Worm (Caenorhabditis elegans) whole organism, L1 larva: Measurements from ENCODE around the gene ram-2.

ENCODE experiments used
- C16A3.4 ChIP-seq: fragments of 150-350 bp; optimal IDR thresholded peaks from 2 replicates; lab custom pipeline; 2014; ENCODE audit warnings: missing biosample characterization, missing genetic modification characterization
- C34B4.2 ChIP-seq: sonication (generic microtip); optimal IDR thresholded peaks from 2 replicates; lab custom pipeline; 2017; ENCODE audit warnings: mild to moderate bottlenecking, missing genetic modification characterization, missing compliant biosample characterization
- aha-1 ChIP-seq: fragments of 150-350 bp; optimal IDR thresholded peaks from 2 replicates; lab custom pipeline; 2014; ENCODE audit warnings: missing biosample characterization, missing genetic modification characterization
- alr-1 ChIP-seq: fragments of 200-800 bp; sonication (Bioruptor generic); optimal IDR thresholded peaks from 2 replicates; lab custom pipeline; 2018; ENCODE audit warnings: borderline replicate concordance, mild to moderate bottlenecking, missing genetic modification characterization, missing compliant biosample characterization
- ama-1 ChIP-seq: fragments of 150-350 bp; optimal IDR thresholded peaks from 2 replicates; lab custom pipeline; 2014
- ceh-8 ChIP-seq: fragments of 200-800 bp; sonication (Bioruptor generic); optimal IDR thresholded peaks from 2 replicates; lab custom pipeline; 2018; ENCODE audit warnings: mild to moderate bottlenecking, missing genetic modification characterization, moderate library complexity, missing compliant biosample characterization
- ceh-82 ChIP-seq, 3 experiments: fragments of 150-350 bp in 1 of 3; sonication (generic microtip) in 2 of 3; optimal IDR thresholded peaks; 2 replicates each; lab custom pipeline; 2014 to 2017; ENCODE audit warnings: missing biosample characterization in 3 of 3, missing genetic modification characterization in 3 of 3
- ceh-90 ChIP-seq: sonication (generic microtip); optimal IDR thresholded peaks from 2 replicates; lab custom pipeline; 2016; ENCODE audit warnings: missing genetic modification characterization, missing compliant biosample characterization
- dpl-1 ChIP-seq, 3 experiments: fragments of 150-350 bp in 2 of 3; sonication (generic microtip) in 1 of 3; optimal IDR thresholded peaks; 2 replicates each; lab custom pipeline; 2014 to 2017; ENCODE audit warnings: missing biosample characterization in 3 of 3, missing genetic modification characterization in 3 of 3, missing genetic modification reagents in 3 of 3
- egl-13 ChIP-seq: sonication (generic microtip); optimal IDR thresholded peaks from 2 replicates; lab custom pipeline; 2016; ENCODE audit warnings: missing genotype, missing genetic modification reagents, missing genetic modification characterization, missing compliant biosample characterization
- ets-5 ChIP-seq: fragments of 200-800 bp; sonication (Bioruptor generic); IDR thresholded peaks from 2 replicates; pipeline ENCODE4 v1.3.6; 2022; ENCODE audit warnings: missing genetic modification characterization, missing compliant biosample characterization
- fos-1 ChIP-seq: fragments of 150-350 bp; optimal IDR thresholded peaks from 2 replicates; lab custom pipeline; 2014; ENCODE audit warnings: missing biosample characterization, missing genetic modification characterization
- grh-1 ChIP-seq: fragments of 200-800 bp; sonication (Bioruptor generic); IDR thresholded peaks from 2 replicates; pipeline ENCODE4 v1.3.6; 2022; ENCODE audit warnings: missing genetic modification reagents, missing genetic modification characterization, missing compliant biosample characterization
- hpl-2 ChIP-seq: fragments of 150-350 bp; optimal IDR thresholded peaks from 2 replicates; lab custom pipeline; 2014; ENCODE audit warnings: missing biosample characterization, missing genetic modification reagents, missing genetic modification characterization
- irx-1 ChIP-seq: sonication (generic microtip); optimal IDR thresholded peaks from 2 replicates; lab custom pipeline; 2016; ENCODE audit warnings: missing genetic modification characterization, missing compliant biosample characterization
- jun-1 ChIP-seq: fragments of 150-350 bp; optimal IDR thresholded peaks from 2 replicates; lab custom pipeline; 2014; ENCODE audit warnings: missing biosample characterization, missing genetic modification reagents, missing genetic modification characterization
- lin-14 ChIP-seq: fragments of 200-800 bp; sonication (Bioruptor generic); optimal IDR thresholded peaks from 2 replicates; lab custom pipeline; 2018; ENCODE audit warnings: mild to moderate bottlenecking, missing genetic modification characterization, moderate library complexity, missing compliant biosample characterization
- lin-15B ChIP-seq: fragments of 150-350 bp; sonication (generic microtip); optimal IDR thresholded peaks from 3 replicates; lab custom pipeline; 2014; ENCODE audit warnings: missing biosample characterization, missing genetic modification characterization
- lin-39 ChIP-seq: fragments of 150-350 bp; optimal IDR thresholded peaks from 2 replicates; lab custom pipeline; 2014; ENCODE audit warnings: missing biosample characterization, missing genetic modification reagents, missing genetic modification characterization
- mab-9 ChIP-seq: fragments of 200-800 bp; sonication (Bioruptor generic); IDR thresholded peaks from 2 replicates; pipeline ENCODE4 v1.3.6; 2022; ENCODE audit warnings: missing genetic modification reagents, missing genetic modification characterization, missing compliant biosample characterization
- mdl-1 ChIP-seq, 2 experiments: fragments of 150-350 bp; optimal IDR thresholded peaks; 2 replicates each; lab custom pipeline; 2014 to 2017; ENCODE audit warnings: missing biosample characterization in 2 of 2, missing genetic modification characterization in 2 of 2, inconsistent platforms in 1 of 2
- nhr-11 ChIP-seq: fragments of 150-350 bp; optimal IDR thresholded peaks from 2 replicates; lab custom pipeline; 2014; ENCODE audit warnings: missing biosample characterization, missing genetic modification characterization
- nhr-12 ChIP-seq: sonication (generic microtip); optimal IDR thresholded peaks from 2 replicates; lab custom pipeline; 2017; ENCODE audit warnings: missing biosample characterization, missing genetic modification characterization
- nhr-20 ChIP-seq: sonication (generic microtip); optimal IDR thresholded peaks from 2 replicates; lab custom pipeline; 2016; ENCODE audit warnings: mild to moderate bottlenecking, missing genetic modification characterization, missing compliant biosample characterization
- nhr-237 ChIP-seq: fragments of 150-350 bp; optimal IDR thresholded peaks from 2 replicates; lab custom pipeline; 2014; ENCODE audit warnings: missing biosample characterization, missing genetic modification characterization
- nhr-28 ChIP-seq: fragments of 150-350 bp; optimal IDR thresholded peaks from 2 replicates; lab custom pipeline; 2014; ENCODE audit warnings: missing biosample characterization, missing genetic modification characterization
- nhr-47 ChIP-seq: sonication (generic microtip); optimal IDR thresholded peaks from 2 replicates; lab custom pipeline; 2016; ENCODE audit warnings: mild to moderate bottlenecking, missing genetic modification characterization, moderate library complexity, missing compliant biosample characterization
- nhr-71 ChIP-seq: sonication (generic microtip); optimal IDR thresholded peaks from 2 replicates; lab custom pipeline; 2016; ENCODE audit warnings: mild to moderate bottlenecking, missing genetic modification characterization, moderate library complexity, missing compliant biosample characterization
- nhr-76 ChIP-seq: sonication (generic microtip); optimal IDR thresholded peaks from 2 replicates; lab custom pipeline; 2017; ENCODE audit warnings: missing biosample characterization, missing genetic modification characterization
- nhr-84 ChIP-seq: sonication (generic microtip); optimal IDR thresholded peaks from 2 replicates; lab custom pipeline; 2017; ENCODE audit warnings: missing biosample characterization, missing genetic modification characterization
- nhr-85 ChIP-seq: sonication (generic microtip); peaks from one replicate; lab custom pipeline; 2016; ENCODE audit warnings: missing genetic modification characterization, inconsistent platforms, missing compliant biosample characterization
- nhr-90 ChIP-seq: sonication (generic microtip); optimal IDR thresholded peaks from 2 replicates; lab custom pipeline; 2016; ENCODE audit warnings: mild to moderate bottlenecking, missing genetic modification characterization, missing compliant biosample characterization; ENCODE audit not compliant: poor library complexity
- pax-3 ChIP-seq: fragments of 200-800 bp; sonication (Bioruptor generic); optimal IDR thresholded peaks from 2 replicates; lab custom pipeline; 2018; ENCODE audit warnings: mild to moderate bottlenecking, missing genetic modification characterization, moderate library complexity, missing compliant biosample characterization
- pqm-1 ChIP-seq: sonication (generic microtip); optimal IDR thresholded peaks from 3 replicates; lab custom pipeline; 2017; ENCODE audit warnings: missing biosample characterization, missing genetic modification characterization
- rnt-1 ChIP-seq: sonication (generic microtip); optimal IDR thresholded peaks from 2 replicates; lab custom pipeline; 2016; ENCODE audit warnings: mild to moderate bottlenecking, missing genetic modification characterization, moderate library complexity, missing compliant biosample characterization
- snpc-4 ChIP-seq: fragments of 150-350 bp; optimal IDR thresholded peaks from 2 replicates; lab custom pipeline; 2014; ENCODE audit warnings: missing biosample characterization, missing genetic modification characterization
- sox-4 ChIP-seq: sonication (generic microtip); optimal IDR thresholded peaks from 2 replicates; lab custom pipeline; 2016; ENCODE audit warnings: missing genetic modification characterization, missing compliant biosample characterization
- sptf-1 ChIP-seq: fragments of 150-350 bp; optimal IDR thresholded peaks from 2 replicates; lab custom pipeline; 2014; ENCODE audit warnings: missing biosample characterization, missing genetic modification characterization
- sup-37 ChIP-seq: fragments of 200-800 bp; sonication (Bioruptor generic); optimal IDR thresholded peaks from 2 replicates; lab custom pipeline; 2018; ENCODE audit warnings: mild to moderate bottlenecking, missing genetic modification characterization, missing compliant biosample characterization
- tbx-2 ChIP-seq: sonication (generic microtip); optimal IDR thresholded peaks from 2 replicates; lab custom pipeline; 2016; ENCODE audit warnings: missing genetic modification characterization, missing compliant biosample characterization
- unc-130 ChIP-seq: fragments of 150-350 bp; optimal IDR thresholded peaks from 2 replicates; lab custom pipeline; 2017; ENCODE audit warnings: missing biosample characterization, missing genetic modification characterization, inconsistent platforms
- unc-30 ChIP-seq: sonication (generic microtip); optimal IDR thresholded peaks from 2 replicates; lab custom pipeline; 2017; ENCODE audit warnings: missing biosample characterization, missing genetic modification characterization
- unc-98 ChIP-seq: fragments of 200-800 bp; sonication (Bioruptor generic); IDR thresholded peaks from 2 replicates; pipeline ENCODE4 v1.3.6; 2022; ENCODE audit warnings: missing genetic modification characterization, missing compliant biosample characterization
- vab-15 ChIP-seq: sonication (generic microtip); optimal IDR thresholded peaks from 2 replicates; lab custom pipeline; 2017; ENCODE audit warnings: missing genotype, mild to moderate bottlenecking, missing genetic modification characterization, missing compliant biosample characterization
- xbp-1 ChIP-seq: sonication (generic microtip); optimal IDR thresholded peaks from 2 replicates; lab custom pipeline; 2016; ENCODE audit warnings: missing genetic modification characterization, missing compliant biosample characterization
- zag-1 ChIP-seq: fragments of 150-350 bp; optimal IDR thresholded peaks from 2 replicates; lab custom pipeline; 2014; ENCODE audit warnings: missing biosample characterization, missing genetic modification characterization

The ram-2 gene

DNA sequence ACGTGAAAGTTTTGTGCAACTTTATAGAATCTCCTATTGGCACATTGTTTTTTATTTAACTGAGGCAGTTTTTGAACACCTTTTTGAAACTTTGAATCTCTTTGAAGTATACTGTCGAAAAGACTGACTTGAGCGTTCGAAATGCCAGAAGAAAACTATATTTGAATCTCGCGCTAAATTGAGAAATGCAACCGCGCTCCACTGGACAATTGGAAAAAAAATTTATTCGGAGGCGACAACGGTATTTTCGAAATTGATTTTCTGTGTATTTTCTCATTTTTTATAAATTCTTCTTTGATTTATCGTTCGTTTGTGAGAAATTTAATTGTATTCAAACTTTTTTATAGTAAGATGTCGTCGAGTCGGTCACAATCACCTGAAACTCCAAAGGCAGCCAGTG lies 5.3 kb upstream of the ram-2 start, which contains the start of gene let-858 (continued):
- TF ChIP-seq tbx-2 (tag; lab: Kevin White, UChicago) (peak; percentile 59), ama-1 (lab: Kevin White, UChicago) (no peak), nhr-85 (tag; lab: Kevin White, UChicago) (peak; percentile 44), C16A3.4 (tag; lab: Kevin White, UChicago) (peak; percentile 54), jun-1 (tag; lab: Kevin White, UChicago) (peak; percentile 22), C34B4.2 (tag; lab: Kevin White, UChicago) (no peak), mab-9 (no peak), irx-1 (tag; lab: Kevin White, UChicago) (peak; percentile 19), unc-130 (tag; lab: Kevin White, UChicago) (no peak), nhr-20 (peak; percentile 61), sup-37 (GFP tag; lab: Kevin White, UChicago) (no peak), pqm-1 (tag; lab: Kevin White, UChicago) (no peak), nhr-28 (tag; lab: Kevin White, UChicago) (no peak), nhr-47 (tag; lab: Kevin White, UChicago) (peak; percentile 78), unc-30 (tag; lab: Kevin White, UChicago) (no peak), ets-5 (GFP tag; lab: Robert Waterston, UW) (no peak), vab-15 (no peak), lin-15B (peak; percentile 41), sox-4 (tag; lab: Kevin White, UChicago) (no peak), snpc-4 (tag; lab: Kevin White, UChicago) (no peak), nhr-11 (tag; lab: Kevin White, UChicago) (no peak), nhr-76 (tag; lab: Kevin White, UChicago) (no peak), alr-1 (no peak), lin-39 (tag; lab: Kevin White, UChicago) (peak; percentile 9), zag-1 (no peak), egl-13 (tag; lab: Kevin White, UChicago) (no peak), pax-3 (tag; lab: Kevin White, UChicago) (peak; percentile 20), nhr-237 (no peak), hpl-2 (GFP tag; lab: Kevin White, UChicago) (no peak), sptf-1 (tag; lab: Kevin White, UChicago) (no peak), nhr-12 (tag; lab: Kevin White, UChicago) (no peak), aha-1 (tag; lab: Kevin White, UChicago) (no peak), lin-14 (GFP tag; lab: Kevin White, UChicago) (peak; percentile 54), ceh-8 (GFP tag; lab: Kevin White, UChicago) (no peak), nhr-71 (tag; lab: Kevin White, UChicago) (peak; percentile 71), xbp-1 (peak; percentile 58), unc-98 (GFP tag; lab: Robert Waterston, UW) (no peak), ceh-90 (tag; lab: Kevin White, UChicago) (no peak), dpl-1 (GFP tag; optimal IDR thresholded peaks at IDR 0.05; lab: Kevin White, UChicago) (peak; percentile 94 to 96 (median 96)), fos-1 (no peak), nhr-90 (tag; lab: Kevin White, UChicago) (peak; percentile 67), mdl-1 (tag; optimal IDR thresholded peaks at IDR 0.05; lab: Kevin White, UChicago) (no peak), grh-1 (no peak), nhr-84 (tag; lab: Kevin White, UChicago) (no peak), rnt-1 (tag; lab: Kevin White, UChicago) (peak; percentile 67), ceh-82 (tag; optimal IDR thresholded peaks at IDR 0.05; lab: Kevin White, UChicago) (peak; percentile 8 to 59 (median 50))
